Worm (Caenorhabditis elegans): ENCODE measurements around the gene flp-18.

The flp-18 gene

ce11 chrX:3022330-3023088, 4.2 kb upstream of the flp-18 start:
- TF ChIP-seq zfp-3 (GFP tag; conservative IDR thresholded peaks at IDR 0.05) (no peak), dve-1 (tag; optimal IDR thresholded peaks at IDR 0.05; ENCODE audit: insufficient read depth) (no peak), dmd-9 (GFP tag; IDR thresholded peaks at IDR 0.05) (no peak), hif-1 (tag; optimal IDR thresholded peaks at IDR 0.05) (peak in 1 of 2 experiments; percentile 97), mdl-1 (tag; optimal IDR thresholded peaks at IDR 0.05) (no peak), unc-39 (tag; optimal IDR thresholded peaks at IDR 0.05) (no peak), mes-2 (tag; optimal IDR thresholded peaks at IDR 0.05; ENCODE audit: poor library complexity, severe bottlenecking) (no peak), lin-15B (tag; optimal IDR thresholded peaks at IDR 0.05) (no peak), Y5F2A.4 (GFP tag; optimal IDR thresholded peaks at IDR 0.05) (no peak), nhr-10 (tag; optimal IDR thresholded peaks at IDR 0.05) (no peak), skn-1 (tag; optimal IDR thresholded peaks at IDR 0.05) (no peak), tra-1 (GFP tag; IDR thresholded peaks at IDR 0.05) (0 out of 2 replicates have a peak, but pooled peaks have one; percentile 14), zfp-2 (tag; optimal IDR thresholded peaks at IDR 0.05) (no peak), ZK337.2 (GFP tag; IDR thresholded peaks at IDR 0.05) (no peak), egl-27 (tag; optimal IDR thresholded peaks at IDR 0.05) (no peak), set-16 (GFP tag; IDR thresholded peaks at IDR 0.05) (no peak), mxl-2 (GFP tag; conservative IDR thresholded peaks at IDR 0.05) (no peak), ceh-20 (GFP tag; IDR thresholded peaks at IDR 0.05) (no peak; the same call in 1 of the 2 replicates), ztf-11 (tag; optimal IDR thresholded peaks at IDR 0.05) (no peak), jun-1 (tag; optimal IDR thresholded peaks at IDR 0.05) (no peak), fos-1 (tag; optimal IDR thresholded peaks at IDR 0.05) (no peak), T26A8.4 (GFP tag; IDR thresholded peaks at IDR 0.05) (no peak), fkh-10 (GFP tag; optimal IDR thresholded peaks at IDR 0.05) (no peak), nhr-11 (tag; optimal IDR thresholded peaks at IDR 0.05) (no peak), daf-16 (GFP tag; optimal IDR thresholded peaks at IDR 0.05) (no peak), daf-16 (tag; optimal IDR thresholded peaks at IDR 0.05) (no peak), pha-4 (GFP tag; IDR thresholded peaks at IDR 0.05) (no peak), pha-4 (tag; optimal IDR thresholded peaks at IDR 0.05) (no peak), R02D3.7 (tag; optimal IDR thresholded peaks at IDR 0.05) (no peak), aly-2 (tag; optimal IDR thresholded peaks at IDR 0.05) (no peak), duxl-1 (tag; optimal IDR thresholded peaks at IDR 0.05; ENCODE audit: poor library complexity) (no peak), hlh-30 (tag; optimal IDR thresholded peaks at IDR 0.05; ENCODE audit: insufficient read depth) (no peak), hlh-11 (tag; optimal IDR thresholded peaks at IDR 0.05) (no peak), lsy-2 (tag; optimal IDR thresholded peaks at IDR 0.05) (peak in 1 of 2 experiments; percentile 34), ZK546.5 (tag; optimal IDR thresholded peaks at IDR 0.05) (no peak), saeg-2 (GFP tag; IDR thresholded peaks at IDR 0.05) (no peak), dmd-8 (GFP tag; IDR thresholded peaks at IDR 0.05) (no peak), hmg-1.1 (GFP tag; IDR thresholded peaks at IDR 0.05) (0 out of 2 replicates have a peak, but pooled peaks have one; percentile 18), mep-1 (tag; optimal IDR thresholded peaks at IDR 0.05) (peak; percentile 30), ceh-62 (tag; optimal IDR thresholded peaks at IDR 0.05) (no peak), zip-11 (GFP tag; IDR thresholded peaks at IDR 0.05) (no peak), lin-39 (tag; optimal IDR thresholded peaks at IDR 0.05) (no peak), aha-1 (tag) (peak; percentile 100), ceh-28 (tag; optimal IDR thresholded peaks at IDR 0.05) (no peak), lir-3 (tag; optimal IDR thresholded peaks at IDR 0.05) (no peak), spr-1 (tag; optimal IDR thresholded peaks at IDR 0.05) (no peak), nhr-6 (tag; optimal IDR thresholded peaks at IDR 0.05) (no peak), D1046.2 (GFP tag; IDR thresholded peaks at IDR 0.05) (no peak)

Data from whole organism, L4 larva.